Fruit fly (Drosophila melanogaster) whole organism, embryonic: ENCODE data around the gene Ugt35E1.

Experiments
- B-H2 ChIP-seq: fragments of 200-800 bp; sonication (Bioruptor generic); optimal IDR thresholded peaks from 2 replicates; lab custom pipeline; 2018; ENCODE audit warnings: missing biosample characterization, mild to moderate bottlenecking, missing genetic modification characterization
- CG11093 ChIP-seq: fragments of 200-800 bp; sonication (Bioruptor generic); IDR thresholded peaks from 3 replicates; pipeline ENCODE4 v1.3.6; 2022; ENCODE audit warnings: missing biosample characterization, missing genetic modification characterization
- CG14441 ChIP-seq: fragments of 200-800 bp; sonication (Bioruptor generic); IDR thresholded peaks from 2 replicates; pipeline ENCODE4 v1.3.6; 2022; ENCODE audit warnings: missing biosample characterization, missing genetic modification characterization
- CG14860 ChIP-seq: fragments of 200-800 bp; sonication (Bioruptor generic); IDR thresholded peaks from 3 replicates; pipeline ENCODE4 v1.3.6; 2022; ENCODE audit warnings: missing biosample characterization, missing genetic modification characterization; ENCODE audit not compliant: partially characterized antibody
- CG18476 ChIP-seq: fragments of 200-800 bp; sonication (Bioruptor generic); optimal IDR thresholded peaks from 2 replicates; lab custom pipeline; 2016; ENCODE audit warnings: missing biosample characterization, mild to moderate bottlenecking, missing genetic modification characterization
- CG2116 ChIP-seq: fragments of 200-800 bp; sonication (Bioruptor generic); optimal IDR thresholded peaks from 3 replicates; lab custom pipeline; 2018; ENCODE audit warnings: missing biosample characterization, mild to moderate bottlenecking, missing genetic modification characterization
- CG2678 ChIP-seq: fragments of 200-800 bp; sonication (Bioruptor generic); optimal IDR thresholded peaks from 3 replicates; lab custom pipeline; 2019; ENCODE audit warnings: missing biosample characterization, mild to moderate bottlenecking, missing genetic modification characterization, moderate library complexity
- CG30020 ChIP-seq: fragments of 200-800 bp; optimal IDR thresholded peaks from 2 replicates; lab custom pipeline; 2019; ENCODE audit warnings: missing biosample characterization, mild to moderate bottlenecking, missing genetic modification characterization, moderate library complexity
- CG31388 ChIP-seq: fragments of 200-800 bp; sonication (Bioruptor generic); optimal IDR thresholded peaks from 2 replicates; lab custom pipeline; 2016; ENCODE audit warnings: missing biosample characterization, missing genetic modification characterization
- CG3726 ChIP-seq: fragments of 200-800 bp; sonication (Bioruptor generic); IDR thresholded peaks from 3 replicates; pipeline ENCODE4, ENCODE4 v1.3.6; 2022; ENCODE audit warnings: missing biosample characterization, missing genetic modification characterization
- CG6272 ChIP-seq: fragments of 200-800 bp; sonication (Bioruptor generic); IDR thresholded peaks from 2 replicates; pipeline ENCODE4 v1.3.6; 2022; ENCODE audit warnings: missing biosample characterization, missing genetic modification characterization
- CG7357 ChIP-seq: fragments of 200-800 bp; sonication (Bioruptor generic); IDR thresholded peaks from 3 replicates; pipeline ENCODE4 v1.3.6; 2022; ENCODE audit warnings: missing biosample characterization, missing genetic modification characterization
- CG9932 ChIP-seq: fragments of 200-800 bp; sonication (Bioruptor generic); IDR thresholded peaks from 2 replicates; pipeline ENCODE4 v1.3.6; 2022; ENCODE audit warnings: missing biosample characterization, missing genetic modification characterization
- Dbx ChIP-seq: fragments of 200-800 bp; sonication (Bioruptor generic); IDR thresholded peaks from 3 replicates; pipeline ENCODE4 v1.3.6; 2022; ENCODE audit warnings: missing biosample characterization, missing genetic modification characterization
- Dek ChIP-seq: fragments of 200-800 bp; sonication (Bioruptor generic); optimal IDR thresholded peaks from 3 replicates; lab custom pipeline; 2019; ENCODE audit warnings: missing biosample characterization, mild to moderate bottlenecking, missing genetic modification characterization, moderate library complexity
- Dref ChIP-seq: fragments of 200-800 bp; sonication (Bioruptor generic); IDR thresholded peaks from 2 replicates; pipeline ENCODE4 v1.3.6; 2022; ENCODE audit warnings: missing biosample characterization, missing genetic modification characterization
- E2f1 ChIP-seq: fragments of 200-800 bp; sonication (Bioruptor generic); IDR thresholded peaks from 2 replicates; pipeline ENCODE4 v1.3.6; 2022; ENCODE audit warnings: missing biosample characterization, missing genetic modification characterization
- Ets97D ChIP-seq: fragments of 200-800 bp; sonication (Bioruptor generic); optimal IDR thresholded peaks from 3 replicates; lab custom pipeline; 2016; ENCODE audit warnings: missing biosample characterization, missing genetic modification characterization
- H15 ChIP-seq: fragments of 200-800 bp; sonication (Bioruptor generic); IDR thresholded peaks from 3 replicates; pipeline ENCODE4 v1.3.6; 2022; ENCODE audit warnings: missing biosample characterization, missing genetic modification characterization
- Hr39 ChIP-seq: fragments of >200 bp; optimal IDR thresholded peaks from 2 replicates; lab custom pipeline; 2017
- Mad ChIP-seq: fragments of 200-800 bp; sonication (Bioruptor generic); optimal IDR thresholded peaks from 2 replicates; lab custom pipeline; 2016; ENCODE audit warnings: missing biosample characterization, missing genetic modification characterization
- NFAT ChIP-seq: fragments of 200-800 bp; sonication (Bioruptor generic); IDR thresholded peaks from 2 replicates; pipeline ENCODE4 v1.3.6; 2022; ENCODE audit warnings: missing biosample characterization, missing genetic modification characterization
- Six4 ChIP-seq: fragments of 200-800 bp; sonication (Bioruptor generic); optimal IDR thresholded peaks from 2 replicates; lab custom pipeline; 2016; ENCODE audit warnings: missing biosample characterization, missing genetic modification characterization
- Ssrp ChIP-seq: fragments of 200-800 bp; sonication (Bioruptor generic); optimal IDR thresholded peaks from 2 replicates; lab custom pipeline; 2018; ENCODE audit warnings: missing biosample characterization, mild to moderate bottlenecking, missing genetic modification characterization, moderate library complexity
- YL-1 ChIP-seq: fragments of 200-800 bp; sonication (Bioruptor generic); optimal IDR thresholded peaks from 3 replicates; lab custom pipeline; 2017; ENCODE audit warnings: missing biosample characterization, mild to moderate bottlenecking, missing genetic modification characterization
- abd-A ChIP-seq: fragments of 200-800 bp; sonication (Bioruptor generic); optimal IDR thresholded peaks from 3 replicates; lab custom pipeline; 2019; ENCODE audit warnings: missing biosample characterization, mild to moderate bottlenecking, missing genetic modification characterization, moderate library complexity
- bigmax ChIP-seq: fragments of 200-800 bp; sonication (Bioruptor generic); optimal IDR thresholded peaks from 2 replicates; lab custom pipeline; 2018; ENCODE audit warnings: missing biosample characterization, mild to moderate bottlenecking, missing genetic modification characterization
- chinmo ChIP-seq: fragments of 200-800 bp; sonication (Bioruptor generic); IDR thresholded peaks from 4 replicates; pipeline ENCODE4 v1.3.6; 2022; ENCODE audit warnings: missing biosample characterization, missing genetic modification characterization; ENCODE audit not compliant: partially characterized antibody
- ci ChIP-seq: fragments of 200-800 bp; sonication (Bioruptor generic); IDR thresholded peaks from 3 replicates; pipeline ENCODE4 v1.3.6; 2022; ENCODE audit warnings: missing biosample characterization, missing genetic modification characterization
- en ChIP-seq: fragments of 200-800 bp; sonication (Bioruptor generic); optimal IDR thresholded peaks from 2 replicates; lab custom pipeline; 2016; ENCODE audit warnings: missing biosample characterization, missing genetic modification characterization
- fd3F ChIP-seq: fragments of 200-800 bp; sonication (Bioruptor generic); optimal IDR thresholded peaks from 2 replicates; lab custom pipeline; 2018; ENCODE audit warnings: missing biosample characterization, mild to moderate bottlenecking, missing genetic modification characterization, moderate library complexity
- fru ChIP-seq: fragments of >200 bp; optimal IDR thresholded peaks from 2 replicates; lab custom pipeline; 2017
- ftz-f1 ChIP-seq: fragments of 200-800 bp; sonication (Bioruptor generic); optimal IDR thresholded peaks from 2 replicates; lab custom pipeline; 2016; ENCODE audit warnings: missing biosample characterization, missing genetic modification characterization
- gfzf ChIP-seq: fragments of 200-800 bp; sonication (Bioruptor generic); optimal IDR thresholded peaks from 2 replicates; lab custom pipeline; 2016; ENCODE audit warnings: missing biosample characterization, mild to moderate bottlenecking, missing genetic modification characterization, moderate library complexity
- gsb ChIP-seq: fragments of 200-800 bp; sonication (Bioruptor generic); IDR thresholded peaks from 2 replicates; pipeline ENCODE4 v1.3.6; 2022; ENCODE audit warnings: missing biosample characterization, missing genetic modification characterization
- h ChIP-seq: fragments of >200 bp; optimal IDR thresholded peaks from 2 replicates; lab custom pipeline; 2017
- insv ChIP-seq, 2 experiments: fragments of 200-800 bp; sonication (Bioruptor generic); optimal IDR thresholded peaks; 3 replicates each; lab custom pipeline; 2016 to 2018; ENCODE audit warnings: missing biosample characterization in 2 of 2, missing genetic modification characterization in 2 of 2
- kah ChIP-seq: fragments of 200-800 bp; sonication (Bioruptor generic); optimal IDR thresholded peaks from 2 replicates; lab custom pipeline; 2018; ENCODE audit warnings: missing biosample characterization, mild to moderate bottlenecking, missing genetic modification characterization
- kay ChIP-seq: fragments of 200-800 bp; sonication (Bioruptor generic); optimal IDR thresholded peaks from 2 replicates; lab custom pipeline; 2016; ENCODE audit warnings: missing biosample characterization, missing genetic modification characterization
- ken ChIP-seq: fragments of 200-800 bp; sonication (Bioruptor generic); IDR thresholded peaks from 3 replicates; pipeline ENCODE4 v1.3.6; 2022; ENCODE audit warnings: missing biosample characterization, missing genetic modification characterization
- nerfin-2 ChIP-seq: fragments of 200-800 bp; sonication (Bioruptor generic); IDR thresholded peaks from 2 replicates; pipeline ENCODE4 v1.3.6; 2022; ENCODE audit warnings: missing biosample characterization, missing genetic modification characterization; ENCODE audit not compliant: partially characterized antibody
- nom ChIP-seq: fragments of 200-800 bp; sonication (Bioruptor generic); optimal IDR thresholded peaks from 2 replicates; lab custom pipeline; 2017; ENCODE audit warnings: missing biosample characterization, missing genetic modification characterization, mild to moderate bottlenecking, moderate library complexity, missing genetic modification reagents
- org-1 ChIP-seq: fragments of 200-800 bp; sonication (Bioruptor generic); optimal IDR thresholded peaks from 2 replicates; lab custom pipeline; 2017; ENCODE audit warnings: missing biosample characterization, missing genetic modification characterization
- peb ChIP-seq: fragments of 200-800 bp; sonication (Bioruptor generic); IDR thresholded peaks from 2 replicates; pipeline ENCODE4 v1.3.6; 2022; ENCODE audit warnings: missing biosample characterization, missing genetic modification characterization
- pho ChIP-seq: fragments of 200-800 bp; sonication (Bioruptor generic); optimal IDR thresholded peaks from 2 replicates; lab custom pipeline; 2016; ENCODE audit warnings: missing biosample characterization, missing genetic modification characterization
- pros ChIP-seq: fragments of 200-800 bp; sonication (Bioruptor generic); optimal IDR thresholded peaks from 3 replicates; lab custom pipeline; 2019; ENCODE audit warnings: missing biosample characterization, mild to moderate bottlenecking, missing genetic modification characterization, moderate library complexity
- run ChIP-seq: fragments of 200-800 bp; sonication (Bioruptor generic); optimal IDR thresholded peaks from 3 replicates; lab custom pipeline; 2018; ENCODE audit warnings: missing biosample characterization, mild to moderate bottlenecking, missing genetic modification characterization
- sob ChIP-seq: fragments of 200-800 bp; sonication (Bioruptor generic); IDR thresholded peaks from 2 replicates; pipeline ENCODE4 v1.3.6; 2022; ENCODE audit warnings: missing biosample characterization, missing genetic modification characterization
- vfl ChIP-seq: fragments of 200-800 bp; sonication (Bioruptor generic); optimal IDR thresholded peaks from 2 replicates; lab custom pipeline; 2016; ENCODE audit warnings: missing biosample characterization, missing genetic modification characterization
- yki ChIP-seq: fragments of >200 bp; optimal IDR thresholded peaks from 3 replicates; lab custom pipeline; 2018
- zen ChIP-seq: fragments of 200-800 bp; sonication (Bioruptor generic); optimal IDR thresholded peaks from 3 replicates; lab custom pipeline; 2018; ENCODE audit warnings: missing biosample characterization, mild to moderate bottlenecking, missing genetic modification characterization, moderate library complexity

Gene Ugt35E1

dm6 chr3R:11211291-11212061, 45.6 kb upstream of the Ugt35E1 start (continued):
- TF ChIP-seq yki (no peak), CG3726 (peak; percentile 53; the same call in 1 of the 3 replicates), CG2678 (tag; lab: Kevin White, UChicago) (peak; percentile 76), YL-1 (GFP tag; lab: Kevin White, UChicago) (peak; percentile 57), fru (no peak), abd-A (tag; lab: Kevin White, UChicago) (peak; percentile 82), nerfin-2 (GFP tag; lab: Robert Waterston, UW) (no peak), h (no peak), pros (GFP tag; lab: Kevin White, UChicago) (peak; percentile 34), CG7357 (peak; percentile 51; the same call in 1 of the 3 replicates), Ets97D (GFP tag; lab: Kevin White, UChicago) (peak; percentile 30), sob (GFP tag; lab: Robert Waterston, UW) (peak; percentile 69), CG18476 (GFP tag; lab: Kevin White, UChicago) (peak; percentile 71), B-H2 (GFP tag; lab: Kevin White, UChicago) (peak; percentile 56), Dek (tag; lab: Kevin White, UChicago) (peak; percentile 64), ftz-f1 (GFP tag; lab: Kevin White, UChicago) (peak; percentile 60), org-1 (GFP tag; lab: Kevin White, UChicago) (peak; percentile 6), ci (peak; percentile 65), zen (tag; lab: Kevin White, UChicago) (peak; percentile 53), kay (GFP tag; lab: Kevin White, UChicago) (peak; percentile 84), gfzf (GFP tag; lab: Kevin White, UChicago) (no peak), CG14860 (no peak), Dref (peak; percentile 18; the same call in 1 of the 2 replicates), gsb (no peak), CG30020 (peak; percentile 10), Hr39 (lab: Kevin White, UChicago) (no peak), Dbx (peak; percentile 78), CG11093 (GFP tag; lab: Robert Waterston, UW) (peak; percentile 57; the same call in 1 of the 3 replicates), pho (GFP tag; lab: Kevin White, UChicago) (peak; percentile 64), CG31388 (GFP tag; lab: Kevin White, UChicago) (peak; percentile 19), vfl (GFP tag; lab: Kevin White, UChicago) (peak; percentile 73), fd3F (GFP tag; lab: Kevin White, UChicago) (peak; percentile 57), ken (GFP tag; lab: Robert Waterston, UW) (peak; percentile 78), bigmax (GFP tag; lab: Kevin White, UChicago) (peak; percentile 99), run (tag; lab: Kevin White, UChicago) (no peak), H15 (peak; percentile 65; the same call in 2 of the 3 replicates), peb (peak; percentile 45; the same call in 1 of the 2 replicates), en (GFP tag; lab: Kevin White, UChicago) (no peak), chinmo (GFP tag; lab: Robert Waterston, UW) (peak; percentile 83; the same call in 3 of the 4 replicates), Six4 (peak; percentile 60), CG9932 (GFP tag; lab: Robert Waterston, UW) (peak; percentile 87), E2f1 (peak; percentile 60), insv (GFP tag; optimal IDR thresholded peaks at IDR 0.05; lab: Kevin White, UChicago) (peak in 1 of 2 experiments; percentile 17), Ssrp (tag; lab: Kevin White, UChicago) (peak; percentile 62), CG6272 (GFP tag; lab: Robert Waterston, UW) (peak; percentile 54; the same call in 1 of the 2 replicates), nom (GFP tag; lab: Kevin White, UChicago) (peak; percentile 1), CG14441 (peak; percentile 83), CG2116 (GFP tag; lab: Kevin White, UChicago) (peak; percentile 18), kah (GFP tag; lab: Kevin White, UChicago) (peak; percentile 87), Mad (GFP tag; lab: Kevin White, UChicago) (peak; percentile 65), NFAT (GFP tag; lab: Robert Waterston, UW) (peak; percentile 87)
